Fruit fly (Drosophila melanogaster) whole organism, wandering third instar larva: ENCODE data around the gene CG32055.

Experiments used
- Myc ChIP-seq: fragments of >200 bp; optimal IDR thresholded peaks from 2 replicates; lab custom pipeline; 2017
- OdsH ChIP-seq: fragments of 200-800 bp; sonication (Bioruptor generic); optimal IDR thresholded peaks from 2 replicates; lab custom pipeline; 2016; ENCODE audit warnings: missing biosample characterization, mild to moderate bottlenecking, missing genetic modification characterization
- Vsx2 ChIP-seq: fragments of 200-300, 225-300 bp; sonication (Bioruptor generic); optimal IDR thresholded peaks from 2 replicates; lab custom pipeline; 2018; ENCODE audit warnings: missing biosample characterization, missing genetic modification characterization; ENCODE audit not compliant: partially characterized antibody
- brk ChIP-seq: fragments of 200-800 bp; sonication (Bioruptor generic); optimal IDR thresholded peaks from 2 replicates; lab custom pipeline; 2016; ENCODE audit warnings: missing biosample characterization, mild to moderate bottlenecking, missing genetic modification characterization

dm6 chr3L:10223397-10223796 is 3.4 kb upstream of the CG32055 start:
- TF ChIP-seq Vsx2 (GFP tag; lab: Kevin White, UChicago) (no peak), OdsH (GFP tag; lab: Kevin White, UChicago) (no peak), Myc (no peak), brk (GFP tag; lab: Kevin White, UChicago) (no peak)
